Fruit fly (Drosophila melanogaster): Measurements from ENCODE around the gene X11L.

X11L gene

DNA sequence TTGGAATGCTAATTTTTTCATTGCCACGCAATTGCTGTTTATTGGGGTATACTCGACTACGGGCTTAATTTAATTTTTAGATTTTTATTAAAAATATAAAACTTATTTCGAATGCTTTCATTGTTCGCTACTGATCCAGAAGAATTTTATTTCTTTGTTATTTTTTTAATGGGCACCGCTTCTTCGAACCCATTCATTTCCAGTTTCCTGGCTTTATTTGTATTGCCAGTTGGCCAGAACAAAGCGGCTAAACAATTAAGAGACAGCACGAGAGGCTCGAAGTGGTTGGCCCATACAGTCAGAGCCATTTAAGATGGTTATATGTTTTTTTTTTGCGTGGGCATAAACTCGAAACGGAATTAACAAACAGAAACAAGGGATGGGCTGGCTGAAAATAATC lies 3.6 kb upstream of the X11L start (continued):
- TF ChIP-seq Kr (GFP tag; optimal IDR thresholded peaks at IDR 0.05): no peak
- TF ChIP-seq pfk (GFP tag; optimal IDR thresholded peaks at IDR 0.05): no peak
- peak; percentile 16 for TF ChIP-seq shn (GFP tag; optimal IDR thresholded peaks at IDR 0.05)
- peak; percentile 69 for TF ChIP-seq CG1647 (GFP tag; optimal IDR thresholded peaks at IDR 0.05)
- no peak for TF ChIP-seq Trl (optimal IDR thresholded peaks at IDR 0.05)
- TF ChIP-seq Trl (GFP tag; optimal IDR thresholded peaks at IDR 0.05): peak; percentile 41
- peak; percentile 53; the same call in 1 of the 3 replicates for TF ChIP-seq B-H1 (GFP tag; IDR thresholded peaks at IDR 0.05)
- TF ChIP-seq CG12071 (GFP tag; optimal IDR thresholded peaks at IDR 0.05): peak; percentile 50
- peak; percentile 76 for TF ChIP-seq zfh2 (GFP tag; optimal IDR thresholded peaks at IDR 0.05)
- peak; percentile 32 for TF ChIP-seq Nf-YB (GFP tag; optimal IDR thresholded peaks at IDR 0.05)
- TF ChIP-seq lmd (GFP tag; IDR thresholded peaks at IDR 0.05): peak; percentile 89
- TF ChIP-seq CG3281 (GFP tag; optimal IDR thresholded peaks at IDR 0.05): peak; percentile 85
- TF ChIP-seq crp (GFP tag; optimal IDR thresholded peaks at IDR 0.05): no peak
- TF ChIP-seq salm (tag; optimal IDR thresholded peaks at IDR 0.05): peak; percentile 18
- peak; percentile 7 for TF ChIP-seq CG9876 (GFP tag; optimal IDR thresholded peaks at IDR 0.05)
- TF ChIP-seq CG10431 (GFP tag; optimal IDR thresholded peaks at IDR 0.05): no peak
- TF ChIP-seq CG2129 (GFP tag; IDR thresholded peaks at IDR 0.05; ENCODE audit: partially characterized antibody): no peak
- TF ChIP-seq lab (GFP tag; optimal IDR thresholded peaks at IDR 0.05): peak; percentile 90
- TF ChIP-seq ase (GFP tag; IDR thresholded peaks at IDR 0.05): peak; percentile 77
- TF ChIP-seq h (optimal IDR thresholded peaks at IDR 0.05): no peak
- TF ChIP-seq Usf (GFP tag; optimal IDR thresholded peaks at IDR 0.05): peak; percentile 23
- TF ChIP-seq CG16815 (GFP tag; optimal IDR thresholded peaks at IDR 0.05): peak; percentile 48
- TF ChIP-seq CG1792 (GFP tag; optimal IDR thresholded peaks at IDR 0.05): no peak
- TF ChIP-seq CG13894 (tag; optimal IDR thresholded peaks at IDR 0.05): peak; percentile 82
- TF ChIP-seq GATAe (GFP tag; conservative IDR thresholded peaks at IDR 0.05): no peak; the same call in 1 of the 2 replicates
- peak; percentile 27 to 57 for TF ChIP-seq chif (GFP tag; optimal IDR thresholded peaks at IDR 0.05)
- TF ChIP-seq Fer2 (tag; optimal IDR thresholded peaks at IDR 0.05): peak; percentile 52
- peak; percentile 80 for TF ChIP-seq CG15269 (tag; optimal IDR thresholded peaks at IDR 0.05)
- TF ChIP-seq gsb-n (tag; optimal IDR thresholded peaks at IDR 0.05): peak; percentile 44
- peak; percentile 60 for TF ChIP-seq Six4 (GFP tag; optimal IDR thresholded peaks at IDR 0.05)
- peak; percentile 61; the same call in 2 of the 3 replicates for TF ChIP-seq H15 (GFP tag; IDR thresholded peaks at IDR 0.05)
- peak; percentile 80 for TF ChIP-seq CG32772 (GFP tag; IDR thresholded peaks at IDR 0.05)
- TF ChIP-seq Awh (GFP tag; IDR thresholded peaks at IDR 0.05): peak; percentile 76
- TF ChIP-seq CG4328 (GFP tag; optimal IDR thresholded peaks at IDR 0.05): no peak
- peak; percentile 76 for TF ChIP-seq CG17328 (GFP tag; IDR thresholded peaks at IDR 0.05)
- TF ChIP-seq CG6791 (GFP tag; IDR thresholded peaks at IDR 0.05; ENCODE audit: partially characterized antibody): no peak
- TF ChIP-seq Scr (GFP tag; IDR thresholded peaks at IDR 0.05; ENCODE audit: partially characterized antibody): no peak
- TF ChIP-seq Drgx (GFP tag; IDR thresholded peaks at IDR 0.05): peak; percentile 77
- peak; percentile 89 for TF ChIP-seq al (GFP tag; IDR thresholded peaks at IDR 0.05)
- no peak for TF ChIP-seq CG8290 (GFP tag; optimal IDR thresholded peaks at IDR 0.05)
- TF ChIP-seq CG8290 (tag; optimal IDR thresholded peaks at IDR 0.05): no peak
- peak; percentile 90 for TF ChIP-seq CG2120 (GFP tag; optimal IDR thresholded peaks at IDR 0.05)
- TF ChIP-seq CG10959 (GFP tag; IDR thresholded peaks at IDR 0.05): peak; percentile 57
- no peak for TF ChIP-seq Doc3 (GFP tag; IDR thresholded peaks at IDR 0.05; ENCODE audit: partially characterized antibody)
- peak; percentile 98 for TF ChIP-seq D19B (GFP tag; optimal IDR thresholded peaks at IDR 0.05)
- peak; percentile 69 for TF ChIP-seq Hr3 (GFP tag; optimal IDR thresholded peaks at IDR 0.05)
- no peak for TF ChIP-seq nerfin-1 (tag; optimal IDR thresholded peaks at IDR 0.05)
- TF ChIP-seq bsh (GFP tag; optimal IDR thresholded peaks at IDR 0.05): peak in 1 of 2 experiments; percentile 67
- TF ChIP-seq CG9797 (GFP tag; optimal IDR thresholded peaks at IDR 0.05): no peak
- peak; percentile 45; the same call in 1 of the 2 replicates for TF ChIP-seq Lim3 (GFP tag; IDR thresholded peaks at IDR 0.05)
- TF ChIP-seq Hand (GFP tag; optimal IDR thresholded peaks at IDR 0.05): peak; percentile 54
- TF ChIP-seq CG10462 (GFP tag; optimal IDR thresholded peaks at IDR 0.05): no peak

All from whole organism, embryonic.